Fruit fly (Drosophila melanogaster) whole organism, embryonic: Measurements from ENCODE around the gene CG10674.

Source experiments
- Atf6 ChIP-seq: fragments of 200-800 bp; sonication (Bioruptor generic); IDR thresholded peaks from 2 replicates; pipeline ENCODE4 v1.3.6; 2022; ENCODE audit warnings: missing biosample characterization, missing genetic modification characterization
- CG10366 ChIP-seq: fragments of 200-800 bp; sonication (Bioruptor generic); IDR thresholded peaks from 2 replicates; pipeline ENCODE4 v1.3.6; 2022; ENCODE audit warnings: missing biosample characterization, missing genetic modification characterization
- CG10462 ChIP-seq: fragments of 200-800 bp; sonication (Bioruptor generic); optimal IDR thresholded peaks from 2 replicates; lab custom pipeline; 2016; ENCODE audit warnings: missing biosample characterization, missing genetic modification characterization
- CG12104 ChIP-seq: fragments of 200-800 bp; sonication (Bioruptor generic); optimal IDR thresholded peaks from 3 replicates; lab custom pipeline; 2016; ENCODE audit warnings: missing biosample characterization, missing genetic modification characterization
- CG13624 ChIP-seq: fragments of 200-800 bp; sonication (Bioruptor generic); optimal IDR thresholded peaks from 2 replicates; lab custom pipeline; 2016; ENCODE audit warnings: missing biosample characterization, missing genetic modification characterization
- CG14050 ChIP-seq: fragments of 200-800 bp; sonication (Bioruptor generic); IDR thresholded peaks from 3 replicates; pipeline ENCODE4 v1.3.6; 2022; ENCODE audit warnings: missing biosample characterization, missing genetic modification characterization
- CG15269 ChIP-seq: fragments of 200-800 bp; sonication (Bioruptor generic); optimal IDR thresholded peaks from 2 replicates; lab custom pipeline; 2018; ENCODE audit warnings: missing biosample characterization, mild to moderate bottlenecking, missing genetic modification characterization, moderate library complexity
- CG15479 ChIP-seq: fragments of 200-800 bp; sonication (Bioruptor generic); optimal IDR thresholded peaks from 3 replicates; lab custom pipeline; 2019; ENCODE audit warnings: missing biosample characterization, mild to moderate bottlenecking, missing genetic modification characterization, moderate library complexity
- CG17802 ChIP-seq: fragments of 200-800 bp; sonication (Bioruptor generic); optimal IDR thresholded peaks from 2 replicates; lab custom pipeline; 2018; ENCODE audit warnings: missing biosample characterization, mild to moderate bottlenecking, missing genetic modification characterization, moderate library complexity
- CG4404 ChIP-seq: fragments of 200-800 bp; sonication (Bioruptor generic); IDR thresholded peaks from 2 replicates; pipeline ENCODE4 v1.3.6; 2022; ENCODE audit warnings: missing biosample characterization, missing genetic modification characterization
- CG6175 ChIP-seq: fragments of 200-800 bp; sonication (Bioruptor generic); IDR thresholded peaks from 3 replicates; pipeline ENCODE4 v1.3.6; 2022; ENCODE audit warnings: missing biosample characterization, missing genetic modification characterization
- CG6689 ChIP-seq: fragments of 200-800 bp; sonication (Bioruptor generic); IDR thresholded peaks from 2 replicates; pipeline ENCODE4 v1.3.6; 2022; ENCODE audit warnings: missing biosample characterization, missing genetic modification characterization
- CG6813 ChIP-seq: fragments of 200-800 bp; sonication (Bioruptor generic); optimal IDR thresholded peaks from 2 replicates; lab custom pipeline; 2017; ENCODE audit warnings: missing biosample characterization, missing genetic modification characterization, mild to moderate bottlenecking, moderate library complexity, missing genetic modification reagents
- CG8478 ChIP-seq: fragments of >200 bp; optimal IDR thresholded peaks from 2 replicates; lab custom pipeline; 2018
- CG9932 ChIP-seq: fragments of 200-800 bp; sonication (Bioruptor generic); IDR thresholded peaks from 2 replicates; pipeline ENCODE4 v1.3.6; 2022; ENCODE audit warnings: missing biosample characterization, missing genetic modification characterization
- Dbx ChIP-seq: fragments of 200-800 bp; sonication (Bioruptor generic); IDR thresholded peaks from 3 replicates; pipeline ENCODE4 v1.3.6; 2022; ENCODE audit warnings: missing biosample characterization, missing genetic modification characterization
- E2f2 ChIP-seq: fragments of 200-800 bp; sonication (Bioruptor generic); IDR thresholded peaks from 2 replicates; pipeline ENCODE4 v1.3.6; 2022; ENCODE audit warnings: missing biosample characterization, missing genetic modification characterization
- H15 ChIP-seq: fragments of 200-800 bp; sonication (Bioruptor generic); IDR thresholded peaks from 3 replicates; pipeline ENCODE4 v1.3.6; 2022; ENCODE audit warnings: missing biosample characterization, missing genetic modification characterization
- HLH3B ChIP-seq: fragments of 200-800 bp; sonication (Bioruptor generic); IDR thresholded peaks from 2 replicates; pipeline ENCODE4 v1.3.6; 2022; ENCODE audit warnings: missing biosample characterization, missing genetic modification characterization
- Hmx ChIP-seq: fragments of 200-800 bp; sonication (Bioruptor generic); optimal IDR thresholded peaks from 2 replicates; lab custom pipeline; 2016; ENCODE audit warnings: missing biosample characterization, missing genetic modification characterization
- Jarid2 ChIP-seq: fragments of 200-800 bp; sonication (Bioruptor generic); optimal IDR thresholded peaks from 3 replicates; lab custom pipeline; 2017; ENCODE audit warnings: mild to moderate bottlenecking, missing biosample characterization, missing genetic modification reagents, missing genetic modification characterization
- NC2β ChIP-seq: fragments of 200-800 bp; sonication (Bioruptor generic); optimal IDR thresholded peaks from 2 replicates; lab custom pipeline; 2016; ENCODE audit warnings: missing biosample characterization, missing genetic modification characterization
- NFAT ChIP-seq: fragments of 200-800 bp; sonication (Bioruptor generic); IDR thresholded peaks from 2 replicates; pipeline ENCODE4 v1.3.6; 2022; ENCODE audit warnings: missing biosample characterization, missing genetic modification characterization
- NK7.1 ChIP-seq: fragments of 200-800 bp; sonication (Bioruptor generic); optimal IDR thresholded peaks from 3 replicates; lab custom pipeline; 2016; ENCODE audit warnings: missing biosample characterization, missing genetic modification characterization
- Optix ChIP-seq: fragments of 200-800 bp; sonication (Bioruptor generic); IDR thresholded peaks from 3 replicates; pipeline ENCODE4 v1.3.6; 2022; ENCODE audit warnings: missing biosample characterization, missing genetic modification characterization
- Sin3A ChIP-seq: fragments of >200 bp; optimal IDR thresholded peaks from 2 replicates; lab custom pipeline; 2018
- Sry-β ChIP-seq: fragments of 200-800 bp; sonication (Bioruptor generic); optimal IDR thresholded peaks from 2 replicates; lab custom pipeline; 2018; ENCODE audit warnings: missing biosample characterization, mild to moderate bottlenecking, missing genetic modification characterization, moderate library complexity
- Tbp ChIP-seq: fragments of >200 bp; optimal IDR thresholded peaks from 2 replicates; lab custom pipeline; 2018; ENCODE audit warnings: missing biosample characterization, missing genetic modification characterization
- Xbp1 ChIP-seq: fragments of 200-800 bp; sonication (Bioruptor generic); optimal IDR thresholded peaks from 3 replicates; lab custom pipeline; 2016; ENCODE audit warnings: missing biosample characterization, mild to moderate bottlenecking, missing genetic modification characterization
- abd-A ChIP-seq: fragments of 200-800 bp; sonication (Bioruptor generic); optimal IDR thresholded peaks from 3 replicates; lab custom pipeline; 2019; ENCODE audit warnings: missing biosample characterization, mild to moderate bottlenecking, missing genetic modification characterization, moderate library complexity
- ap ChIP-seq: fragments of 200-800 bp; sonication (Bioruptor generic); IDR thresholded peaks from 2 replicates; pipeline ENCODE4 v1.3.6; 2022; ENCODE audit warnings: missing biosample characterization, missing genetic modification characterization
- bcd ChIP-seq: fragments of 200-800 bp; sonication (Bioruptor generic); optimal IDR thresholded peaks from 2 replicates; lab custom pipeline; 2017; ENCODE audit warnings: missing biosample characterization, mild to moderate bottlenecking, missing genetic modification characterization
- bsh ChIP-seq, 2 experiments: fragments of 200-800 bp; sonication (Bioruptor generic); optimal IDR thresholded peaks; 2 replicates each; lab custom pipeline; 2017 to 2018; ENCODE audit warnings: mild to moderate bottlenecking in 2 of 2, missing biosample characterization in 2 of 2, missing genetic modification characterization in 2 of 2, moderate library complexity in 1 of 2
- chinmo ChIP-seq: fragments of 200-800 bp; sonication (Bioruptor generic); IDR thresholded peaks from 4 replicates; pipeline ENCODE4 v1.3.6; 2022; ENCODE audit warnings: missing biosample characterization, missing genetic modification characterization; ENCODE audit not compliant: partially characterized antibody
- chm ChIP-seq: fragments of 200-800 bp; sonication (Bioruptor generic); IDR thresholded peaks from 2 replicates; pipeline ENCODE4 v1.3.6; 2022; ENCODE audit warnings: missing biosample characterization, missing genetic modification characterization
- ci ChIP-seq: fragments of 200-800 bp; sonication (Bioruptor generic); IDR thresholded peaks from 3 replicates; pipeline ENCODE4 v1.3.6; 2022; ENCODE audit warnings: missing biosample characterization, missing genetic modification characterization
- dysf ChIP-seq: fragments of 200-800 bp; sonication (Bioruptor generic); IDR thresholded peaks from 3 replicates; pipeline ENCODE4 v1.3.6; 2022; ENCODE audit warnings: missing biosample characterization, missing genetic modification characterization
- emc ChIP-seq: fragments of 200-800 bp; sonication (Bioruptor generic); optimal IDR thresholded peaks from 2 replicates; lab custom pipeline; 2016; ENCODE audit warnings: missing biosample characterization, missing genetic modification characterization
- fd102C ChIP-seq: fragments of 200-800 bp; sonication (Bioruptor generic); optimal IDR thresholded peaks from 2 replicates; lab custom pipeline; 2018; ENCODE audit warnings: missing biosample characterization, mild to moderate bottlenecking, missing genetic modification characterization, moderate library complexity
- gcm ChIP-seq: fragments of 200-800 bp; sonication (Bioruptor generic); optimal IDR thresholded peaks from 2 replicates; lab custom pipeline; 2019; ENCODE audit warnings: missing biosample characterization, mild to moderate bottlenecking, missing genetic modification characterization, moderate library complexity
- gsb ChIP-seq: fragments of 200-800 bp; sonication (Bioruptor generic); IDR thresholded peaks from 2 replicates; pipeline ENCODE4 v1.3.6; 2022; ENCODE audit warnings: missing biosample characterization, missing genetic modification characterization
- lmd ChIP-seq: fragments of 200-800 bp; sonication (Bioruptor generic); IDR thresholded peaks from 2 replicates; pipeline ENCODE4 v1.3.6; 2022; ENCODE audit warnings: missing biosample characterization, missing genetic modification characterization
- lov ChIP-seq, 2 experiments: fragments of 200-800 bp in 1 of 2; fragments of >200 bp in 1 of 2; sonication (Bioruptor generic) in 1 of 2; IDR thresholded peaks in 1 of 2; optimal IDR thresholded peaks in 1 of 2; 2 replicates in 1 of 2; 3 replicates in 1 of 2; pipeline versions ENCODE4 v1.3.6 to Lab custom; 2017 to 2022; ENCODE audit warnings: missing biosample characterization in 1 of 2, missing genetic modification characterization in 1 of 2
- nom ChIP-seq: fragments of 200-800 bp; sonication (Bioruptor generic); optimal IDR thresholded peaks from 2 replicates; lab custom pipeline; 2017; ENCODE audit warnings: missing biosample characterization, missing genetic modification characterization, mild to moderate bottlenecking, moderate library complexity, missing genetic modification reagents
- ranshi ChIP-seq: fragments of 200-800 bp; sonication (Bioruptor generic); IDR thresholded peaks from 2 replicates; pipeline ENCODE4 v1.3.6; 2022; ENCODE audit warnings: missing biosample characterization, missing genetic modification characterization
- rib ChIP-seq: fragments of 200-800 bp; sonication (Bioruptor generic); IDR thresholded peaks from 2 replicates; pipeline ENCODE4 v1.3.6; 2022; ENCODE audit warnings: missing biosample characterization, missing genetic modification characterization
- seq ChIP-seq: fragments of 200-800 bp; sonication (Bioruptor generic); IDR thresholded peaks from 2 replicates; pipeline ENCODE4 v1.3.6; 2022; ENCODE audit warnings: missing biosample characterization, missing genetic modification characterization
- sug ChIP-seq: fragments of 200-800 bp; optimal IDR thresholded peaks from 2 replicates; lab custom pipeline; 2019; ENCODE audit warnings: missing biosample characterization, mild to moderate bottlenecking, missing genetic modification characterization, moderate library complexity
- tin ChIP-seq: fragments of 200-800 bp; sonication (Bioruptor generic); optimal IDR thresholded peaks from 3 replicates; lab custom pipeline; 2016; ENCODE audit warnings: missing biosample characterization, missing genetic modification characterization
- tll ChIP-seq, 2 experiments: fragments of 200-800 bp in 1 of 2; fragments of >200 bp in 1 of 2; sonication (Bioruptor generic) in 1 of 2; optimal IDR thresholded peaks; 2 replicates each; lab custom pipeline; 2017 to 2019; ENCODE audit warnings: missing biosample characterization in 2 of 2, missing genetic modification characterization in 2 of 2, mild to moderate bottlenecking in 1 of 2, moderate library complexity in 1 of 2
- yki ChIP-seq: fragments of >200 bp; optimal IDR thresholded peaks from 3 replicates; lab custom pipeline; 2018
- z ChIP-seq: fragments of 200-800 bp; sonication (Bioruptor generic); IDR thresholded peaks from 3 replicates; pipeline ENCODE4 v1.3.6; 2022; ENCODE audit warnings: missing biosample characterization, missing genetic modification characterization

The CG10674 gene

dm6 chr3L:5152354-5152806 lies 16.3 kb upstream of the CG10674 start, which contains the start of the genes Gen and Srp54k (continued):
- TF ChIP-seq Atf6 (GFP tag; lab: Robert Waterston, UW) (no peak), tin (no peak), CG12104 (GFP tag; lab: Kevin White, UChicago) (no peak), HLH3B (GFP tag; lab: Robert Waterston, UW) (peak; percentile 32; the same call in 1 of the 2 replicates), bcd (GFP tag; lab: Kevin White, UChicago) (peak; percentile 48), NC2β (GFP tag; lab: Kevin White, UChicago) (peak; percentile 56), CG14050 (GFP tag; lab: Robert Waterston, UW) (no peak), Optix (no peak), lmd (GFP tag; lab: Robert Waterston, UW) (peak; percentile 23; the same call in 1 of the 2 replicates), sug (no peak), Sry-β (GFP tag; lab: Kevin White, UChicago) (peak; percentile 96), emc (GFP tag; lab: Kevin White, UChicago) (no peak), CG17802 (no peak), abd-A (tag; lab: Kevin White, UChicago) (no peak), seq (GFP tag; lab: Robert Waterston, UW) (no peak), Dbx (no peak; the same call in 1 of the 3 replicates), H15 (GFP tag; lab: Robert Waterston, UW) (no peak), chm (GFP tag; lab: Robert Waterston, UW) (0 out of 2 replicates have a peak, but pooled peaks have one; percentile 16), fd102C (GFP tag; lab: Kevin White, UChicago) (no peak), Jarid2 (GFP tag; lab: Kevin White, UChicago) (peak; percentile 51), lov (optimal IDR thresholded peaks at IDR 0.05; lab: Kevin White, UChicago) (no peak), lov (GFP tag; IDR thresholded peaks at IDR 0.05; lab: Robert Waterston, UW) (no peak), gsb (GFP tag; lab: Robert Waterston, UW) (no peak), dysf (GFP tag; lab: Robert Waterston, UW) (peak; percentile 58), CG6689 (peak; percentile 59), CG6175 (GFP tag; lab: Robert Waterston, UW) (no peak), Xbp1 (GFP tag; lab: Kevin White, UChicago) (peak; percentile 50), CG10366 (no peak), ap (GFP tag; lab: Robert Waterston, UW) (no peak), CG15269 (tag; lab: Kevin White, UChicago) (no peak), ci (GFP tag; lab: Robert Waterston, UW) (peak; percentile 60; the same call in 2 of the 3 replicates), gcm (no peak), chinmo (GFP tag; lab: Robert Waterston, UW) (no peak), CG4404 (peak; percentile 36; the same call in 1 of the 2 replicates), CG8478 (no peak), CG13624 (peak; percentile 22), rib (GFP tag; lab: Robert Waterston, UW) (0 out of 2 replicates have a peak, but pooled peaks have one; percentile 45), CG10462 (no peak), NFAT (0 out of 2 replicates have a peak, but pooled peaks have one; percentile 6), CG9932 (peak; percentile 60), nom (GFP tag; lab: Kevin White, UChicago) (no peak), tll (GFP tag; optimal IDR thresholded peaks at IDR 0.05; lab: Kevin White, UChicago) (peak in 1 of 2 experiments; percentile 42), bsh (GFP tag; optimal IDR thresholded peaks at IDR 0.05; lab: Kevin White, UChicago) (peak in 1 of 2 experiments; percentile 5), NK7.1 (GFP tag; lab: Kevin White, UChicago) (peak; percentile 7), yki (lab: Kevin White, UChicago) (peak; percentile 57), CG15479 (GFP tag; lab: Kevin White, UChicago) (no peak), ranshi (GFP tag; lab: Robert Waterston, UW) (no peak), Tbp (GFP tag; lab: Kevin White, UChicago) (no peak), Hmx (GFP tag; lab: Kevin White, UChicago) (no peak), CG6813 (GFP tag; lab: Kevin White, UChicago) (no peak), z (no peak), E2f2 (GFP tag; lab: Robert Waterston, UW) (peak; percentile 81), Sin3A (peak; percentile 88)
